Fruit fly (Drosophila melanogaster) whole organism, adult: ENCODE results near the gene CG5421.

Experiments
- CG11617 ChIP-seq: fragments of 200-800 bp; sonication (Bioruptor generic); optimal IDR thresholded peaks from 2 replicates; lab custom pipeline; 2017; ENCODE audit warnings: mild to moderate bottlenecking, missing biosample characterization, missing genetic modification reagents, missing genetic modification characterization
- CG12768 ChIP-seq: fragments of 200-800 bp; sonication (Bioruptor generic); optimal IDR thresholded peaks from 2 replicates; lab custom pipeline; 2017; ENCODE audit warnings: missing biosample characterization, missing genetic modification characterization, mild to moderate bottlenecking, moderate library complexity, missing genetic modification reagents
- CG14711 ChIP-seq: fragments of 200-800 bp; sonication (Bioruptor generic); optimal IDR thresholded peaks from 2 replicates; lab custom pipeline; 2018; ENCODE audit warnings: missing biosample characterization, mild to moderate bottlenecking, missing genetic modification characterization, moderate library complexity
- CG1620 ChIP-seq: fragments of 200-800 bp; sonication (Bioruptor generic); optimal IDR thresholded peaks from 2 replicates; lab custom pipeline; 2016; ENCODE audit warnings: missing biosample characterization, missing genetic modification characterization
- CG33017 ChIP-seq: fragments of 200-800 bp; sonication (Bioruptor generic); optimal IDR thresholded peaks from 2 replicates; lab custom pipeline; 2018; ENCODE audit warnings: missing biosample characterization, mild to moderate bottlenecking, missing genetic modification characterization, moderate library complexity
- CG5204 ChIP-seq: fragments of 200-800 bp; sonication (Bioruptor generic); optimal IDR thresholded peaks from 2 replicates; lab custom pipeline; 2016; ENCODE audit warnings: missing biosample characterization, missing genetic modification characterization
- CG7045 ChIP-seq: fragments of 200-800 bp; sonication (Bioruptor generic); optimal IDR thresholded peaks from 2 replicates; lab custom pipeline; 2017; ENCODE audit warnings: missing biosample characterization, mild to moderate bottlenecking, missing genetic modification characterization
- CG7101 ChIP-seq: fragments of 200-800 bp; sonication (Bioruptor generic); optimal IDR thresholded peaks from 2 replicates; lab custom pipeline; 2018; ENCODE audit warnings: missing biosample characterization, mild to moderate bottlenecking, missing genetic modification characterization, moderate library complexity
- Clk ChIP-seq: fragments of 200-800 bp; sonication (Bioruptor generic); optimal IDR thresholded peaks from 2 replicates; lab custom pipeline; 2017; ENCODE audit warnings: missing biosample characterization, missing genetic modification characterization
- Crg-1 ChIP-seq: fragments of 200-800 bp; sonication (Bioruptor generic); optimal IDR thresholded peaks from 2 replicates; lab custom pipeline; 2016; ENCODE audit warnings: missing biosample characterization, missing genetic modification characterization
- Hr96 ChIP-seq: fragments of 200-800 bp; sonication (Bioruptor generic); optimal IDR thresholded peaks from 2 replicates; lab custom pipeline; 2016; ENCODE audit warnings: missing biosample characterization, missing genetic modification characterization
- Mnt ChIP-seq: fragments of 200-800 bp; sonication (Bioruptor generic); optimal IDR thresholded peaks from 2 replicates; lab custom pipeline; 2016; ENCODE audit warnings: missing biosample characterization, mild to moderate bottlenecking, missing genetic modification characterization
- bab1 ChIP-seq: fragments of 200-800 bp; sonication (Bioruptor generic); optimal IDR thresholded peaks from 3 replicates; lab custom pipeline; 2019; ENCODE audit warnings: missing biosample characterization, mild to moderate bottlenecking, missing genetic modification characterization, moderate library complexity
- cic ChIP-seq: fragments of 200-800 bp; sonication (Bioruptor generic); optimal IDR thresholded peaks from 2 replicates; lab custom pipeline; 2017; ENCODE audit warnings: missing biosample characterization, mild to moderate bottlenecking, missing genetic modification characterization, moderate library complexity
- cnc ChIP-seq, 2 experiments: fragments of >200 bp; optimal IDR thresholded peaks; 2 replicates each; lab custom pipeline; 2017
- kay ChIP-seq: fragments of 200-800 bp; sonication (Bioruptor generic); peaks from one replicate; lab custom pipeline; 2016; ENCODE audit warnings: missing biosample characterization, missing genetic modification characterization, borderline replicate concordance
- ovo ChIP-seq: fragments of 200-800 bp; sonication (Bioruptor generic); optimal IDR thresholded peaks from 2 replicates; lab custom pipeline; 2016; ENCODE audit warnings: missing biosample characterization, missing genetic modification characterization
- pad ChIP-seq: fragments of 200-800 bp; sonication (Bioruptor generic); optimal IDR thresholded peaks from 3 replicates; lab custom pipeline; 2017; ENCODE audit warnings: missing biosample characterization, missing genetic modification characterization, mild to moderate bottlenecking, moderate library complexity, missing genetic modification reagents
- tj ChIP-seq: fragments of 200-800 bp; sonication (Bioruptor generic); optimal IDR thresholded peaks from 3 replicates; lab custom pipeline; 2017; ENCODE audit warnings: missing biosample characterization, mild to moderate bottlenecking, missing genetic modification characterization, moderate library complexity
- toe ChIP-seq: fragments of 200-800 bp; sonication (Bioruptor generic); optimal IDR thresholded peaks from 2 replicates; lab custom pipeline; 2016; ENCODE audit warnings: missing biosample characterization, missing genetic modification characterization

Gene CG5421

dm6 chr2L:12473583-12473982 lies 25.7 kb upstream of the CG5421 start:
- TF ChIP-seq cnc (optimal IDR thresholded peaks at IDR 0.05; lab: Kevin White, UChicago) (no peak), bab1 (GFP tag; lab: Kevin White, UChicago) (no peak), ovo (GFP tag; lab: Kevin White, UChicago) (no peak), Mnt (GFP tag; lab: Kevin White, UChicago) (no peak), tj (GFP tag; lab: Kevin White, UChicago) (no peak), CG7101 (no peak), CG33017 (tag; lab: Kevin White, UChicago) (no peak), CG5204 (GFP tag; lab: Kevin White, UChicago) (no peak), Crg-1 (GFP tag; lab: Kevin White, UChicago) (no peak), cic (GFP tag; lab: Kevin White, UChicago) (no peak), Clk (GFP tag; lab: Kevin White, UChicago) (no peak)

DNA sequence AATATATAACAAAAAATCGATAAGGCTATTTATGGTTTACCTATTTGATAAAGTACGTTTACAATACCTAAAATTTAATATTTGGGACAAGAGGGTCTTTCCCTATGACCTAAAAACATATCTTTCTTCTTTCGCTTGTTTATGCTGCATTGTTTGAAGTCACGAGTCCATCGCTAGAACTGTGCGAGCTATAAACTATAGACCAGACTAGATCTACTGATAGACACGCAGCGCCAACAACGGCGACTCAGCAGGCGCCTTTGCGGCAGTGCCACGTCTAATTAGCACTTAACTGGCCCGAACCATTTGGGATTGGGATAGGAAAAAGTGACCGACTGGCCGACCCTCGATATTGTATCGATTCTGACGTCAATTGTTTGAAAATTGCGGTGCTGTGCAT lies 25.1 kb upstream of the CG5421 start:
- TF ChIP-seq pad (GFP tag; lab: Kevin White, UChicago) (no peak), Mnt (GFP tag; lab: Kevin White, UChicago) (no peak), CG14711 (tag; lab: Kevin White, UChicago) (no peak)

DNA sequence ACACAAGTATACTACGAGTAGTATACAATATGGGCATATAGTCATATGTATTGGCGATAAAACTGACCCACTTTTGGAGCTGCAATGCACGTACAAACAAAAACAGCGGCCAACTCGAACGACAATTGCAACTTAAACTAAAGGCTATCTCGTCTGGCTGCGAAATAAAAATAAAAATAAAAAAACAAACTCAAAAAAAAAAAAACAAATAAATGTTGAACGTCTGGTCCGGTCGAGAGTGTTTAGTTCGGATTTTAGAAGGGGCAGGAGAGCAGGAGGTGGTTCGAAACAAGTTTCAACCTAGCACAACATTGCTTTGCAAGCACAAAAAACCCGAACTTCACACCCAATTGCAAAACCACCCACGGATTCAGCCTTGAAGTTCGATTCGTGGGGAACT lies 24.0 kb upstream of the CG5421 start:
- TF ChIP-seq CG7101: no peak
- no peak for TF ChIP-seq toe (GFP tag; lab: Kevin White, UChicago)
- TF ChIP-seq ovo (GFP tag; lab: Kevin White, UChicago): no peak
- no peak for TF ChIP-seq CG1620 (GFP tag; lab: Kevin White, UChicago)
- TF ChIP-seq CG33017 (tag; lab: Kevin White, UChicago): no peak
- TF ChIP-seq Hr96: no peak

DNA sequence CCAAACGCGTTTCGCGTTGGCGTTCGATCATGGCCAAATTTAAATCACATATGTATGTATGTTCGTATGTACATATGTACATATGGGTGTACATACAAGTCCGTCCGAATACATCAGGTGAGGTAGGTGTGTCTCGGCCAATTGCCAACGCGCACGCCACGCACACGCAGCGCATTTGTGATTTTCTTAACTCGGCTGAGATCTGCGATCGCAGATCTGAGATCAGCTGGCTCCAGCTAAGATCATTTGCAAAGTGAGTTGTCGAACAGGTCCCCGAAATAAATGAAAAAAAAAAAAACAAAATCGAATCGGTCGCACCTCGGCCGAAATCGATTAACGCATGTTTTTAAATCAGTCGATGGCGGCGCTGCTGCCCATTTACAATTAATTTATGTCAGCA lies 21.3 kb upstream of the CG5421 start:
- TF ChIP-seq pad (GFP tag; lab: Kevin White, UChicago) (no peak), CG1620 (GFP tag; lab: Kevin White, UChicago) (no peak), CG11617 (GFP tag; lab: Kevin White, UChicago) (no peak), Hr96 (no peak), CG7045 (no peak), toe (GFP tag; lab: Kevin White, UChicago) (no peak), Crg-1 (GFP tag; lab: Kevin White, UChicago) (no peak), ovo (GFP tag; lab: Kevin White, UChicago) (no peak)

DNA sequence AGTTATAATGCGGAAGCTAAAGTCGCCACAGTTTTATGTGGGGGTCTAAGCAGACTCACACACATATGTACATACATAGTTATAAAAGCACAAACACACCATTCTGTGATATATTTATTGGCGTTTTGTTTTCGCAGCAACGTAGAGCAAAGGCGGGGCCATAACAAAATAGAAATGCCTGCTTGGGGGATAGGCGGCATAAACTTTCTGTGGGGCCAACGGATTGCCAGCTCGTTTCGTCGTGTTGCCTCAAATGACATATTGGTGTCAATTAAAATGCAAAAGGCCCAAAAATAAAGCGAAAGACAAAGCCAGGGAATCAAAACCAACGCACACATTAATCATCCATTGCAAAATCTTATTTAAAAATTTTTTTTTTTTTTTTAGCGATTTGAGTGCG lies 20.9 kb upstream of the CG5421 start:
- TF ChIP-seq ovo (GFP tag; lab: Kevin White, UChicago) (no peak), CG14711 (tag; lab: Kevin White, UChicago) (no peak), Mnt (GFP tag; lab: Kevin White, UChicago) (no peak), CG7101 (no peak), CG5204 (GFP tag; lab: Kevin White, UChicago) (no peak), cnc (optimal IDR thresholded peaks at IDR 0.05; lab: Kevin White, UChicago) (no peak), Hr96 (no peak), Crg-1 (GFP tag; lab: Kevin White, UChicago) (no peak), pad (GFP tag; lab: Kevin White, UChicago) (no peak), kay (GFP tag; lab: Kevin White, UChicago) (no peak), CG7045 (no peak), CG1620 (GFP tag; lab: Kevin White, UChicago) (no peak), CG11617 (GFP tag; lab: Kevin White, UChicago) (no peak), toe (GFP tag; lab: Kevin White, UChicago) (no peak), CG33017 (tag; lab: Kevin White, UChicago) (no peak)

dm6 chr2L:12467673-12468072 lies 19.7 kb upstream of the CG5421 start:
- TF ChIP-seq tj (GFP tag; lab: Kevin White, UChicago) (peak; percentile 19), CG33017 (tag; lab: Kevin White, UChicago) (peak; percentile 33), CG14711 (tag; lab: Kevin White, UChicago) (peak; percentile 13), toe (GFP tag; lab: Kevin White, UChicago) (no peak), CG7101 (peak; percentile 12), cic (GFP tag; lab: Kevin White, UChicago) (peak; percentile 17), CG1620 (GFP tag; lab: Kevin White, UChicago) (no peak)

DNA sequence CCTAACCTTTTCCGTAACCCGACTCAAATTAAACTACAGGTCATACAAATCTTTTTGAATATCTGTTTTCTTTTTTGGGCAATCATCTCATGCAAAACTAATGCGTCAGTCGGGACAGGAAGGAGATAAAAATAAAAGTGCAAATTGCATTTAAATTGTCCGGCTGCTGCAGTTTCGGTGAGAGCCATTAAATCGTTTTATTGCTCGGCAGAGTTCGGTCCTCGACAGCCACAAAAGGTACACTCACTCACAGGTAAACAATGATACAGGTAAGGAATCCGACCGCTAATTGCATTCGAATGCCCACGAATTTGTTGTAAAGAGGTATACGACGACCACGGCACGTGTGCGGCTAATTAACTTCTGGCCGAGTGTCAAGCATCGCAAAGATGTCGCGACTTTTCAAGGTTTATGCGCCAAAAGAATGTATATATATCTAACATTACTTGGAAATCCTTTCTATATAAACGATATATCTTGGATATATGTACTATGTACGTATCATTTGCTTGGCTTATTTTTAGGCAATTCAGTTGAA lies 18.6 kb upstream of the CG5421 start:
- TF ChIP-seq toe (GFP tag; lab: Kevin White, UChicago) (no peak), cnc (optimal IDR thresholded peaks at IDR 0.05; lab: Kevin White, UChicago) (no peak), ovo (GFP tag; lab: Kevin White, UChicago) (no peak), cic (GFP tag; lab: Kevin White, UChicago) (no peak), CG7045 (no peak), Clk (GFP tag; lab: Kevin White, UChicago) (no peak), CG7101 (no peak), bab1 (GFP tag; lab: Kevin White, UChicago) (no peak), CG12768 (GFP tag; lab: Kevin White, UChicago) (no peak), CG33017 (tag; lab: Kevin White, UChicago) (no peak), kay (GFP tag; lab: Kevin White, UChicago) (no peak), tj (GFP tag; lab: Kevin White, UChicago) (no peak), CG11617 (GFP tag; lab: Kevin White, UChicago) (no peak), pad (GFP tag; lab: Kevin White, UChicago) (no peak), Crg-1 (GFP tag; lab: Kevin White, UChicago) (no peak), Mnt (GFP tag; lab: Kevin White, UChicago) (no peak), CG1620 (GFP tag; lab: Kevin White, UChicago) (no peak), Hr96 (no peak), CG14711 (tag; lab: Kevin White, UChicago) (no peak)
